Fruit fly (Drosophila melanogaster): ENCODE measurements around the gene CG32054.

Gene CG32054

DNA sequence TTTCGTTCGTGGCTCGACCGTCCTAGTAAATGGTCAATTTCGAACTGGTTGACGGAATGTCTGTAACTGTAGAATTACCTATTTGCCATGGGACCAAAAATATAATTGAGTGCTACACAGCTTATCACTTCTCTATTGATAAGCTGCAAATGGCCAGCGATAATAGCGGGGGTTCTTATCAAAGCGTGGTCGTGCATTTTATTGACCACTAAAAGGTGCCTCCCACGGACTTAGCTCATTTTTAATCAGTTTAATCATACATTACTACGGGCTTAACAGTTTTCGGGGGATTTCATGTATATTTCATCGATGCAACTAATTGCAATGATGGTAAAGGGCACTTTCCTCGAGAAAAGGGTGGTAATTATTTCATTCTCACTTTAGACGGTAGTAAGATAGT lies at the start of gene CG32054:
TSS of gene CG32054 (minus strand) at position 17 of the 400 bp plus-strand sequence.
- TF ChIP-seq noc (tag; optimal IDR thresholded peaks at IDR 0.05), result no peak

DNA sequence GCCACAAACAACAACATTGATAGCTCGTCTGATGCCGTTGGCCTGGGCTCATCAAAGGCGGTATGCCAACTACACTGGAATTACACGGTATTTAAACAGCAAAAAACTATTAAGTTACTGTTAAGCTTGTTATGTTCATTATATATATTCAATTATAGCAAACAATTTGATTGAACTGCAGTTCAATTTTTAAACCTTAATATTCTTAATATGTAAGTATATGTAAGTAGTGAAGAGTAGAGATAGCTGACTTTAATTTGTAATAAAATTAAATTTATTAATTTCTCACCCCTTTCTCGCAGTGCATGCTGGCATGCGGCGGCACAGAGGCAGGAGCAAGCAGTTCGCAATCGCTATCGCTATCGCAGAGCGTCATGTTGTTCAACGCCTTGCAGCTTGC lies 15.8 kb upstream of the CG32054 start:
- TF ChIP-seq noc (tag; optimal IDR thresholded peaks at IDR 0.05), result no peak

DNA sequence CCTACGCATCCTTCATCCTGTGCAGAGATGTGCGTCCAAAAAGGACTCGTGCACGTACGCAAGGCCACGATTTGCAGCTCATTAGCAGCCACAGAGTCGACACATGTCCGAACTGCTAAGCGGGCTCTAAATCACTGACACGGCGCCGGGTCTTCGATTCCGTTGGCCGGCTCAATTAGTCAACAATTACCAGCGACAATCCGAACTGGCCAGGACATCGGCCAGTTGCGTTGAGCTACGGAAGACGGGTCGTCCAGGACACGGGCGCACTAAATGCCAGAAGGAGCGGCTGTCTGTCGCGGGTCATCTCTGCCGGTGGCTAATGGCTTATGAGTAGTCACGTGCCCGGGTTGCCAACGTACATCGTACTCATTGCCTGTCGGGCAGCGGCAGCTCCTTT lies 11.3 kb upstream of the CG32054 start:
- no peak for TF ChIP-seq noc (tag; optimal IDR thresholded peaks at IDR 0.05)

DNA sequence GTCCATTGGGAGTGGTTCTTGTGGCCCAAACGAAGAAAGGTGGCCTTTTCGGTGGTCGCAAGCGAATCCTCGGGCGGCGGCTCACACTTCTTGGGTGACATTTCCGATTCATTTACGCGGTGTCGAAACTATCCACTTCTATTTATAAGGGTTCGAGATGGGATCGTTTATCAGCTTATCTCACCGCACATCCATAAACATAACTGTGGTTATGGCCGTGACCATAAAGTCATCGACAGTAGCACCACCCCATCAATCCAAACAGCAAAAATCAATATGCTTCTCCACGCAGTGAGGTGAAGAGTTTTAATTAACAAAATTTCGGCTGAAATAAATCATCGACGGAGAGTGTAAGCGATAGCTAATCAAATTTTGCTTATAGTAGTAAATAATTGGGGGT lies 6.2 kb upstream of the CG32054 start, which contains the start of gene CG42826:
TSS of gene CG42826 (minus strand) at position 101 of the 400 bp plus-strand sequence.
- TF ChIP-seq noc (tag; optimal IDR thresholded peaks at IDR 0.05), result no peak

DNA sequence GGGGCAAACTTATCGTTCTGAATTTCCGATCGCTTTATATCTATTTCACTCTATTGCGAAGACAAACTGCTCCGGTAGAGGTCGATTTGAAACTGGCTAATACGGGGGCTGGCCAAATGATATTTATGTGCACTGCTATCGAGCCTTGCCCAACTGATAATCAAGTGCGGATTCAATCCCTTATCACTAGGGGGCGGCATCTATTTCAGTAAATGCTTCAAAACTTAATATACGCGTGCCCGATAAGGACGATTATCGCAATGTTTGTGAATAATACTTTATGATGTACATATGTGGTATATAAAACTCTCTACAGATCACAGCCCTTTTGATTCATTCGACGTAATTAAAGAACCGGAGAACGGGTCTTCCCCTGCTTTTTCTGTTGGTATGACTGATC lies 3.5 kb upstream of the CG32054 start, which contains the start of gene Srg2:
TSS of gene Srg2 (minus strand) at position 101 of the 400 bp plus-strand sequence.
- TF ChIP-seq noc (tag; optimal IDR thresholded peaks at IDR 0.05), result no peak

dm6 chr3L:10092278-10092903 lies 2.1 kb downstream of the CG32054 start, which contains the start of gene CG32053:
TSS of gene CG32053 (minus strand) at chr3L:10092346.
- TF ChIP-seq noc (tag; optimal IDR thresholded peaks at IDR 0.05), result no peak

- peak; percentile 68 for TF ChIP-seq noc (tag; optimal IDR thresholded peaks at IDR 0.05)
Measured at dm6 chr3L:10089350-10090266, 4.9 kb downstream of the CG32054 start, which contains the start of gene CG14160. TSS of gene CG14160 (minus strand) at chr3L:10089400.

- no peak for TF ChIP-seq noc (tag; optimal IDR thresholded peaks at IDR 0.05)
Measured at dm6 chr3L:10088415-10088814, 6.1 kb downstream of the CG32054 start.

DNA sequence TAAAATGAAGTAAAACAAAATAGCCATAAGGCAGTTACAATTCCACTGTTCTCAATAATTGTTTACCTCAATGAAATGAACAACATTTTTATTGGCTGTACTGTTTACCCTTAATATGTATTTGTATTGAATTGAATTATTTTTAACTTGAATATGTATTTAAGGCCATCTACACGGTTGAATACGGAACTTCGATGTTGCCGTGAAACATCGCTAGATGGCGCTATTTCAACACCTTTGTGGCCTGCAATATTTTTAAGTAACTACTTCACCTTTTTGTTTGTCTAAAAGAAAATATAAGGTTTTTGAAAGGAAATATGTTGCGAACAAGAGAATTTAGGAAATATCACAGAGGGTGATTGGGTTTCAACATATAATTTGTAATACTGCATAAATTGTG lies 16.0 kb downstream of the CG32054 start:
- no peak for TF ChIP-seq noc (tag; optimal IDR thresholded peaks at IDR 0.05)

dm6 chr3L:10052586-10052985 lies 42.0 kb downstream of the CG32054 start:
- TF ChIP-seq noc (tag; optimal IDR thresholded peaks at IDR 0.05), result no peak
